Worm (Caenorhabditis elegans): ENCODE results near the gene ins-13.

Gene ins-13

ce11 chrII:5500986-5501657 is 43.5 kb downstream of the ins-13 start, which contains the start of gene F12A10.8 (continued):
- TF ChIP-seq blmp-1 (tag; optimal IDR thresholded peaks at IDR 0.05) = peak; percentile 55
- no peak for TF ChIP-seq unc-86 (tag; optimal IDR thresholded peaks at IDR 0.05)
- peak; percentile 17 for TF ChIP-seq skn-1 (tag; optimal IDR thresholded peaks at IDR 0.05)
- TF ChIP-seq lir-3 (tag; optimal IDR thresholded peaks at IDR 0.05; ENCODE audit: poor library complexity) = no peak
- TF ChIP-seq elt-2 (tag; optimal IDR thresholded peaks at IDR 0.05) = no peak
- no peak for TF ChIP-seq unc-30 (tag; optimal IDR thresholded peaks at IDR 0.05)
- TF ChIP-seq nhr-85 (tag) = peak; percentile 33
- TF ChIP-seq C16A3.4 (tag; optimal IDR thresholded peaks at IDR 0.05) = no peak
- TF ChIP-seq dsc-1 (tag; optimal IDR thresholded peaks at IDR 0.05) = no peak
- no peak for TF ChIP-seq swsn-7 (tag; optimal IDR thresholded peaks at IDR 0.05)
- TF ChIP-seq ces-1 (GFP tag; optimal IDR thresholded peaks at IDR 0.05) = no peak
- TF ChIP-seq fos-1 (tag; optimal IDR thresholded peaks at IDR 0.05) = no peak
- no peak for TF ChIP-seq hlh-4 (tag; optimal IDR thresholded peaks at IDR 0.05)
- no peak for TF ChIP-seq grh-1 (GFP tag; IDR thresholded peaks at IDR 0.05)
- TF ChIP-seq snu-23 (GFP tag; optimal IDR thresholded peaks at IDR 0.05) = peak; percentile 24
- TF ChIP-seq nhr-71 (tag; optimal IDR thresholded peaks at IDR 0.05) = no peak
- TF ChIP-seq aha-1 (tag; optimal IDR thresholded peaks at IDR 0.05) = no peak
- no peak for TF ChIP-seq zag-1 (tag; optimal IDR thresholded peaks at IDR 0.05)
- TF ChIP-seq nhr-76 (tag; optimal IDR thresholded peaks at IDR 0.05) = no peak
- TF ChIP-seq fkh-10 (GFP tag; optimal IDR thresholded peaks at IDR 0.05) = no peak
- no peak for TF ChIP-seq nhr-11 (tag; optimal IDR thresholded peaks at IDR 0.05)
- no peak for TF ChIP-seq snpc-4 (tag; optimal IDR thresholded peaks at IDR 0.05)
- TF ChIP-seq lin-15B (tag; optimal IDR thresholded peaks at IDR 0.05) = peak; percentile 67
- TF ChIP-seq aly-2 (tag; optimal IDR thresholded peaks at IDR 0.05) = no peak
- no peak for TF ChIP-seq jun-1 (tag; optimal IDR thresholded peaks at IDR 0.05)
- TF ChIP-seq sup-37 (GFP tag; optimal IDR thresholded peaks at IDR 0.05) = no peak
- no peak for TF ChIP-seq ceh-63 (GFP tag; optimal IDR thresholded peaks at IDR 0.05)
- TF ChIP-seq hpl-2 (GFP tag; optimal IDR thresholded peaks at IDR 0.05) = no peak
- peak; percentile 30 for TF ChIP-seq F16B12.6 (tag; optimal IDR thresholded peaks at IDR 0.05)
- TF ChIP-seq unc-98 (GFP tag; IDR thresholded peaks at IDR 0.05) = no peak
- TF ChIP-seq zip-4 (GFP tag; optimal IDR thresholded peaks at IDR 0.05) = no peak
- TF ChIP-seq xbp-1 (tag; optimal IDR thresholded peaks at IDR 0.05) = no peak
- TF ChIP-seq mef-2 (tag; optimal IDR thresholded peaks at IDR 0.05) = no peak

- TF ChIP-seq isw-1 (GFP tag; IDR thresholded peaks at IDR 0.05) = no peak
- TF ChIP-seq dpl-1 (GFP tag; optimal IDR thresholded peaks at IDR 0.05) = no peak
- no peak for TF ChIP-seq lsy-2 (tag; optimal IDR thresholded peaks at IDR 0.05)
- TF ChIP-seq nhr-90 (tag; optimal IDR thresholded peaks at IDR 0.05; ENCODE audit: poor library complexity) = no peak
- no peak for TF ChIP-seq skn-1 (tag; optimal IDR thresholded peaks at IDR 0.05)
- TF ChIP-seq nhr-76 (tag; optimal IDR thresholded peaks at IDR 0.05) = no peak
- no peak for TF ChIP-seq unc-86 (tag; optimal IDR thresholded peaks at IDR 0.05)
- TF ChIP-seq tbx-2 (tag; optimal IDR thresholded peaks at IDR 0.05) = no peak
- TF ChIP-seq elt-3 (tag; optimal IDR thresholded peaks at IDR 0.05) = no peak
- no peak for TF ChIP-seq lin-35 (GFP tag; optimal IDR thresholded peaks at IDR 0.05)
- TF ChIP-seq ceh-90 (tag; optimal IDR thresholded peaks at IDR 0.05) = no peak
- no peak for TF ChIP-seq lin-13 (GFP tag; optimal IDR thresholded peaks at IDR 0.05)
- no peak for TF ChIP-seq lin-39 (tag; optimal IDR thresholded peaks at IDR 0.05)
- TF ChIP-seq sptf-1 (tag; optimal IDR thresholded peaks at IDR 0.05) = no peak
- TF ChIP-seq nhr-47 (tag; optimal IDR thresholded peaks at IDR 0.05) = no peak
- no peak for TF ChIP-seq ztf-4 (tag; optimal IDR thresholded peaks at IDR 0.05)
- TF ChIP-seq nhr-85 (tag) = no peak
- no peak for TF ChIP-seq nhr-19 (GFP tag; conservative IDR thresholded peaks at IDR 0.05)
- no peak for TF ChIP-seq nhr-12 (tag; optimal IDR thresholded peaks at IDR 0.05)
Observed at ce11 chrII:5500470-5500869, 44.2 kb downstream of the ins-13 start, which contains the start of gene fzy-1. Gene fzy-1, plus strand, starts transcription at chrII:5500770.
